Fruit fly (Drosophila melanogaster): ENCODE results near the gene CG13891.

dm6 chr3L:388094-388493 lies 45.6 kb downstream of the CG13891 start:
- TF ChIP-seq Myc (optimal IDR thresholded peaks at IDR 0.05) (no peak), psq (optimal IDR thresholded peaks at IDR 0.05) (no peak), insv (optimal IDR thresholded peaks at IDR 0.05) (no peak), Sin3A (optimal IDR thresholded peaks at IDR 0.05) (no peak), h (optimal IDR thresholded peaks at IDR 0.05) (no peak), ttk (optimal IDR thresholded peaks at IDR 0.05) (no peak)

Data from Kc167 (cell line).